Worm (Caenorhabditis elegans): ENCODE measurements around the gene F32E10.5.

- no peak for TF ChIP-seq hlh-17 (GFP tag; optimal IDR thresholded peaks at IDR 0.05; ENCODE audit: borderline replicate concordance)
- no peak for TF ChIP-seq C16A3.4 (tag; optimal IDR thresholded peaks at IDR 0.05)
- no peak for TF ChIP-seq sup-37 (GFP tag; optimal IDR thresholded peaks at IDR 0.05)
- no peak for TF ChIP-seq skn-1 (tag; optimal IDR thresholded peaks at IDR 0.05)
- no peak for TF ChIP-seq nhr-237 (tag; optimal IDR thresholded peaks at IDR 0.05)
- TF ChIP-seq ceh-8 (GFP tag; optimal IDR thresholded peaks at IDR 0.05) = no peak
- no peak for TF ChIP-seq ceh-88 (GFP tag; IDR thresholded peaks at IDR 0.05)
- no peak for TF ChIP-seq sptf-1 (tag; optimal IDR thresholded peaks at IDR 0.05)
- TF ChIP-seq ztf-4 (tag; optimal IDR thresholded peaks at IDR 0.05) = no peak
- no peak for TF ChIP-seq elt-2 (tag; optimal IDR thresholded peaks at IDR 0.05)
- TF ChIP-seq pag-3 (tag; optimal IDR thresholded peaks at IDR 0.05; ENCODE audit: borderline replicate concordance, insufficient read depth) = no peak
- no peak for TF ChIP-seq egl-27 (tag; optimal IDR thresholded peaks at IDR 0.05)
- TF ChIP-seq nhr-12 (tag; optimal IDR thresholded peaks at IDR 0.05) = no peak
Observed at ce11 chrIV:7585273-7585882, 7.2 kb upstream of the F32E10.5 start.

Measured in whole organism, L1 larva.